Fruit fly (Drosophila melanogaster) whole organism, embryonic: ENCODE data around the gene CG31883.

ENCODE experiments used
- Aef1 ChIP-seq: fragments of 200-800 bp; sonication (Bioruptor generic); IDR thresholded peaks from 3 replicates; pipeline ENCODE4 v1.3.6; 2022; ENCODE audit warnings: missing biosample characterization, missing genetic modification characterization
- B-H1 ChIP-seq: fragments of 200-800 bp; sonication (Bioruptor generic); IDR thresholded peaks from 3 replicates; pipeline ENCODE4 v1.3.6; 2022; ENCODE audit warnings: missing biosample characterization, missing genetic modification characterization
- CG11093 ChIP-seq: fragments of 200-800 bp; sonication (Bioruptor generic); IDR thresholded peaks from 3 replicates; pipeline ENCODE4 v1.3.6; 2022; ENCODE audit warnings: missing biosample characterization, missing genetic modification characterization
- CG11247 ChIP-seq: fragments of 200-800 bp; sonication (Bioruptor generic); IDR thresholded peaks from 2 replicates; pipeline ENCODE4 v1.3.6; 2022; ENCODE audit warnings: missing biosample characterization, missing genetic modification characterization
- CG12071 ChIP-seq: fragments of 200-800 bp; sonication (Bioruptor generic); optimal IDR thresholded peaks from 3 replicates; lab custom pipeline; 2018; ENCODE audit warnings: missing biosample characterization, mild to moderate bottlenecking, missing genetic modification characterization
- CG14441 ChIP-seq: fragments of 200-800 bp; sonication (Bioruptor generic); IDR thresholded peaks from 2 replicates; pipeline ENCODE4 v1.3.6; 2022; ENCODE audit warnings: missing biosample characterization, missing genetic modification characterization
- CG15011 ChIP-seq: fragments of 200-800 bp; sonication (Bioruptor generic); optimal IDR thresholded peaks from 3 replicates; lab custom pipeline; 2018; ENCODE audit warnings: missing biosample characterization, mild to moderate bottlenecking, missing genetic modification characterization
- CG18619 ChIP-seq: fragments of 200-800 bp; sonication (Bioruptor generic); optimal IDR thresholded peaks from 3 replicates; lab custom pipeline; 2017; ENCODE audit warnings: missing biosample characterization, mild to moderate bottlenecking, missing genetic modification characterization
- CG2875 ChIP-seq: fragments of 200-800 bp; sonication (Bioruptor generic); optimal IDR thresholded peaks from 2 replicates; lab custom pipeline; 2017; ENCODE audit warnings: missing biosample characterization, mild to moderate bottlenecking, missing genetic modification characterization, missing genetic modification reagents
- CG30403 ChIP-seq: fragments of 200-800 bp; sonication (Bioruptor generic); optimal IDR thresholded peaks from 3 replicates; lab custom pipeline; 2016; ENCODE audit warnings: missing biosample characterization, missing genetic modification characterization
- CG31224 ChIP-seq: fragments of 200-800 bp; sonication (Bioruptor generic); IDR thresholded peaks from 2 replicates; pipeline ENCODE4 v1.3.6; 2022; ENCODE audit warnings: missing biosample characterization, missing genetic modification characterization
- CG32772 ChIP-seq: fragments of 200-800 bp; sonication (Bioruptor generic); IDR thresholded peaks from 2 replicates; pipeline ENCODE4 v1.3.6; 2022; ENCODE audit warnings: missing biosample characterization, missing genetic modification characterization
- CG33557 ChIP-seq: fragments of 200-800 bp; sonication (Bioruptor generic); optimal IDR thresholded peaks from 2 replicates; lab custom pipeline; 2019; ENCODE audit warnings: missing biosample characterization, mild to moderate bottlenecking, missing genetic modification characterization, moderate library complexity
- CG3838 ChIP-seq: fragments of 200-800 bp; sonication (Bioruptor generic); optimal IDR thresholded peaks from 3 replicates; lab custom pipeline; 2016; ENCODE audit warnings: missing biosample characterization, missing genetic modification characterization
- CG4854 ChIP-seq: fragments of 200-800 bp; sonication (Bioruptor generic); optimal IDR thresholded peaks from 2 replicates; lab custom pipeline; 2016; ENCODE audit warnings: missing biosample characterization, missing genetic modification characterization, inconsistent platforms
- CG6175 ChIP-seq: fragments of 200-800 bp; sonication (Bioruptor generic); IDR thresholded peaks from 3 replicates; pipeline ENCODE4 v1.3.6; 2022; ENCODE audit warnings: missing biosample characterization, missing genetic modification characterization
- CG6654 ChIP-seq: fragments of 200-800 bp; sonication (Bioruptor generic); optimal IDR thresholded peaks from 2 replicates; lab custom pipeline; 2017; ENCODE audit warnings: missing biosample characterization, mild to moderate bottlenecking, missing genetic modification characterization
- CG7372 ChIP-seq: fragments of 200-800 bp; sonication (Bioruptor generic); IDR thresholded peaks from 2 replicates; pipeline ENCODE4 v1.3.6; 2022; ENCODE audit warnings: missing biosample characterization, missing genetic modification characterization
- CG7556 ChIP-seq: fragments of 200-800 bp; sonication (Bioruptor generic); optimal IDR thresholded peaks from 2 replicates; lab custom pipeline; 2017; ENCODE audit warnings: missing biosample characterization, mild to moderate bottlenecking, missing genetic modification characterization
- Dad ChIP-seq: fragments of 200-800 bp; sonication (Bioruptor generic); optimal IDR thresholded peaks from 3 replicates; lab custom pipeline; 2016; ENCODE audit warnings: missing biosample characterization, missing genetic modification characterization
- Dref ChIP-seq: fragments of 200-800 bp; sonication (Bioruptor generic); IDR thresholded peaks from 2 replicates; pipeline ENCODE4 v1.3.6; 2022; ENCODE audit warnings: missing biosample characterization, missing genetic modification characterization
- Ets97D ChIP-seq: fragments of 200-800 bp; sonication (Bioruptor generic); optimal IDR thresholded peaks from 3 replicates; lab custom pipeline; 2016; ENCODE audit warnings: missing biosample characterization, missing genetic modification characterization
- Fer3 ChIP-seq: fragments of 200-800 bp; sonication (Bioruptor generic); optimal IDR thresholded peaks from 2 replicates; lab custom pipeline; 2018; ENCODE audit warnings: missing biosample characterization, mild to moderate bottlenecking, missing genetic modification characterization, moderate library complexity
- Hr3 ChIP-seq: fragments of 200-800 bp; sonication (Bioruptor generic); optimal IDR thresholded peaks from 3 replicates; lab custom pipeline; 2016; ENCODE audit warnings: missing biosample characterization, missing genetic modification characterization
- Mrtf ChIP-seq: fragments of 200-800 bp; sonication (Bioruptor generic); IDR thresholded peaks from 3 replicates; pipeline ENCODE4 v1.3.6; 2022; ENCODE audit warnings: missing biosample characterization, missing genetic modification characterization
- Pdp1 ChIP-seq, 2 experiments: fragments of 200-800 bp; sonication (Bioruptor generic); optimal IDR thresholded peaks; 3 replicates each; lab custom pipeline; 2016; ENCODE audit warnings: missing biosample characterization in 2 of 2, missing genetic modification characterization in 2 of 2, mild to moderate bottlenecking in 1 of 2, moderate library complexity in 1 of 2
- Sox102F ChIP-seq: fragments of 200-800 bp; sonication (Bioruptor generic); optimal IDR thresholded peaks from 2 replicates; lab custom pipeline; 2018; ENCODE audit warnings: missing biosample characterization, mild to moderate bottlenecking, missing genetic modification characterization, moderate library complexity
- Sry-β ChIP-seq: fragments of 200-800 bp; sonication (Bioruptor generic); optimal IDR thresholded peaks from 2 replicates; lab custom pipeline; 2018; ENCODE audit warnings: missing biosample characterization, mild to moderate bottlenecking, missing genetic modification characterization, moderate library complexity
- Tbp ChIP-seq: fragments of >200 bp; optimal IDR thresholded peaks from 2 replicates; lab custom pipeline; 2018; ENCODE audit warnings: missing biosample characterization, missing genetic modification characterization
- ap ChIP-seq: fragments of 200-800 bp; sonication (Bioruptor generic); IDR thresholded peaks from 2 replicates; pipeline ENCODE4 v1.3.6; 2022; ENCODE audit warnings: missing biosample characterization, missing genetic modification characterization
- bbx ChIP-seq: fragments of 200-800 bp; sonication (Bioruptor generic); IDR thresholded peaks from 2 replicates; pipeline ENCODE4 v1.3.6; 2022; ENCODE audit warnings: missing biosample characterization, missing genetic modification characterization; ENCODE audit not compliant: partially characterized antibody
- bcd ChIP-seq: fragments of 200-800 bp; sonication (Bioruptor generic); optimal IDR thresholded peaks from 2 replicates; lab custom pipeline; 2017; ENCODE audit warnings: missing biosample characterization, mild to moderate bottlenecking, missing genetic modification characterization
- bigmax ChIP-seq: fragments of 200-800 bp; sonication (Bioruptor generic); optimal IDR thresholded peaks from 2 replicates; lab custom pipeline; 2018; ENCODE audit warnings: missing biosample characterization, mild to moderate bottlenecking, missing genetic modification characterization
- bsh ChIP-seq, 2 experiments: fragments of 200-800 bp; sonication (Bioruptor generic); optimal IDR thresholded peaks; 2 replicates each; lab custom pipeline; 2017 to 2018; ENCODE audit warnings: mild to moderate bottlenecking in 2 of 2, missing biosample characterization in 2 of 2, missing genetic modification characterization in 2 of 2, moderate library complexity in 1 of 2
- dmrt99B ChIP-seq: fragments of 200-800 bp; sonication (Bioruptor generic); optimal IDR thresholded peaks from 2 replicates; lab custom pipeline; 2018; ENCODE audit warnings: missing biosample characterization, mild to moderate bottlenecking, missing genetic modification characterization, moderate library complexity
- esg ChIP-seq: fragments of 200-800 bp; sonication (Bioruptor generic); conservative IDR thresholded peaks from 2 replicates; pipeline ENCODE4 v1.3.6; 2022; ENCODE audit warnings: missing biosample characterization, missing genetic modification characterization
- eve ChIP-seq, 2 experiments: fragments of >200 bp; optimal IDR thresholded peaks; 2 replicates each; lab custom pipeline; 2017; ENCODE audit warnings: missing biosample characterization in 2 of 2, missing genetic modification characterization in 2 of 2
- ken ChIP-seq: fragments of 200-800 bp; sonication (Bioruptor generic); IDR thresholded peaks from 3 replicates; pipeline ENCODE4 v1.3.6; 2022; ENCODE audit warnings: missing biosample characterization, missing genetic modification characterization
- mld ChIP-seq: fragments of 200-800 bp; sonication (Bioruptor generic); IDR thresholded peaks from 3 replicates; pipeline ENCODE4 v1.3.6; 2022; ENCODE audit warnings: missing biosample characterization, missing genetic modification characterization; ENCODE audit not compliant: partially characterized antibody
- nom ChIP-seq: fragments of 200-800 bp; sonication (Bioruptor generic); optimal IDR thresholded peaks from 2 replicates; lab custom pipeline; 2017; ENCODE audit warnings: missing biosample characterization, missing genetic modification characterization, mild to moderate bottlenecking, moderate library complexity, missing genetic modification reagents
- org-1 ChIP-seq: fragments of 200-800 bp; sonication (Bioruptor generic); optimal IDR thresholded peaks from 2 replicates; lab custom pipeline; 2017; ENCODE audit warnings: missing biosample characterization, missing genetic modification characterization
- pan ChIP-seq, 4 experiments: fragments of >200 bp in 3 of 4; fragments of 200-800 bp in 1 of 4; sonication (Bioruptor generic) in 1 of 4; optimal IDR thresholded peaks in 3 of 4; IDR thresholded peaks in 1 of 4; 2 replicates each; pipeline versions ENCODE4 v1.3.6 to Lab custom; 2017 to 2022; ENCODE audit warnings: missing biosample characterization in 2 of 4, missing genetic modification characterization in 2 of 4, mixed read lengths in 1 of 4
- repo ChIP-seq: fragments of 200-800 bp; sonication (Bioruptor generic); optimal IDR thresholded peaks from 2 replicates; lab custom pipeline; 2016; ENCODE audit warnings: missing biosample characterization, missing genetic modification characterization
- tll ChIP-seq, 2 experiments: fragments of 200-800 bp in 1 of 2; fragments of >200 bp in 1 of 2; sonication (Bioruptor generic) in 1 of 2; optimal IDR thresholded peaks; 2 replicates each; lab custom pipeline; 2017 to 2019; ENCODE audit warnings: missing biosample characterization in 2 of 2, missing genetic modification characterization in 2 of 2, mild to moderate bottlenecking in 1 of 2, moderate library complexity in 1 of 2
- usp ChIP-seq: fragments of >200 bp; optimal IDR thresholded peaks from 2 replicates; lab custom pipeline; 2017; ENCODE audit warnings: missing biosample characterization, missing genetic modification characterization
- zf30C ChIP-seq: fragments of 200-800 bp; sonication (Bioruptor generic); optimal IDR thresholded peaks from 3 replicates; lab custom pipeline; 2018; ENCODE audit warnings: missing biosample characterization, mild to moderate bottlenecking, missing genetic modification characterization
- zfh1 ChIP-seq: fragments of 200-800 bp; sonication (Bioruptor generic); IDR thresholded peaks from 3 replicates; pipeline ENCODE4 v1.3.6; 2022; ENCODE audit warnings: missing biosample characterization, missing genetic modification characterization

CG31883 gene

dm6 chr2L:9520886-9521868 lies 7.1 kb upstream of the CG31883 start, which contains the start of gene Oatp30B (continued):
- TF ChIP-seq zfh1 (GFP tag; lab: Robert Waterston, UW) (peak; percentile 98), CG11093 (GFP tag; lab: Robert Waterston, UW) (peak; percentile 93), usp (GFP tag; lab: Kevin White, UChicago) (no peak), CG14441 (GFP tag; lab: Robert Waterston, UW) (peak; percentile 97), CG33557 (GFP tag; lab: Kevin White, UChicago) (peak; percentile 94), Aef1 (GFP tag; lab: Robert Waterston, UW) (peak; percentile 97), Hr3 (GFP tag; lab: Kevin White, UChicago) (peak; percentile 98), org-1 (GFP tag; lab: Kevin White, UChicago) (peak; percentile 82), tll (GFP tag; optimal IDR thresholded peaks at IDR 0.05; lab: Kevin White, UChicago) (peak in 1 of 2 experiments; percentile 44), CG7556 (GFP tag; lab: Kevin White, UChicago) (peak; percentile 94), bcd (GFP tag; lab: Kevin White, UChicago) (peak; percentile 95), eve (GFP tag; optimal IDR thresholded peaks at IDR 0.05; lab: Kevin White, UChicago) (peak; percentile 60 to 95), bsh (GFP tag; optimal IDR thresholded peaks at IDR 0.05; lab: Kevin White, UChicago) (peak; percentile 16 to 97), esg (GFP tag; lab: Robert Waterston, UW) (peak; percentile 93), mld (GFP tag; lab: Robert Waterston, UW) (peak; percentile 89; the same call in 2 of the 3 replicates), nom (GFP tag; lab: Kevin White, UChicago) (peak; percentile 72), Ets97D (GFP tag; lab: Kevin White, UChicago) (peak; percentile 94), Dref (GFP tag; lab: Robert Waterston, UW) (no peak; the same call in 1 of the 2 replicates), Fer3 (peak; percentile 97), CG12071 (GFP tag; lab: Kevin White, UChicago) (peak; percentile 88), CG4854 (GFP tag; lab: Kevin White, UChicago) (peak; percentile 95), zf30C (GFP tag; lab: Kevin White, UChicago) (peak; percentile 18), CG15011 (GFP tag; lab: Kevin White, UChicago) (peak; percentile 88), Dad (peak; percentile 94), CG11247 (GFP tag; lab: Robert Waterston, UW) (peak; percentile 98), CG30403 (GFP tag; lab: Kevin White, UChicago) (peak; percentile 98), CG6175 (GFP tag; lab: Robert Waterston, UW) (peak; percentile 95), dmrt99B (tag; lab: Kevin White, UChicago) (peak; percentile 93), Pdp1 (GFP tag; optimal IDR thresholded peaks at IDR 0.05; lab: Kevin White, UChicago) (peak; percentile 95), CG3838 (GFP tag; lab: Kevin White, UChicago) (peak; percentile 94), CG6654 (GFP tag; lab: Kevin White, UChicago) (peak; percentile 58), repo (GFP tag; lab: Kevin White, UChicago) (peak; percentile 92), bigmax (GFP tag; lab: Kevin White, UChicago) (peak; percentile 42), CG18619 (GFP tag; lab: Kevin White, UChicago) (peak; percentile 93), Tbp (GFP tag; lab: Kevin White, UChicago) (no peak), Mrtf (GFP tag; lab: Robert Waterston, UW) (peak; percentile 95), ken (GFP tag; lab: Robert Waterston, UW) (peak; percentile 98), CG31224 (GFP tag; lab: Robert Waterston, UW) (peak; percentile 93), CG32772 (GFP tag; lab: Robert Waterston, UW) (peak; percentile 96), pan (optimal IDR thresholded peaks at IDR 0.05; lab: Kevin White, UChicago) (no peak), pan (GFP tag; optimal IDR thresholded peaks at IDR 0.05 in 1 of 2, IDR thresholded peaks at IDR 0.05 in 1 of 2) (peak in 1 of 2 experiments; percentile 98), Sry-β (GFP tag; lab: Kevin White, UChicago) (peak; percentile 89), bbx (peak; percentile 97), Sox102F (GFP tag; lab: Kevin White, UChicago) (peak; percentile 98), B-H1 (GFP tag; lab: Robert Waterston, UW) (peak; percentile 96), CG7372 (peak; percentile 97), ap (GFP tag; lab: Robert Waterston, UW) (peak; percentile 95), CG2875 (peak; percentile 92)
